In the genomic region with DNA sequence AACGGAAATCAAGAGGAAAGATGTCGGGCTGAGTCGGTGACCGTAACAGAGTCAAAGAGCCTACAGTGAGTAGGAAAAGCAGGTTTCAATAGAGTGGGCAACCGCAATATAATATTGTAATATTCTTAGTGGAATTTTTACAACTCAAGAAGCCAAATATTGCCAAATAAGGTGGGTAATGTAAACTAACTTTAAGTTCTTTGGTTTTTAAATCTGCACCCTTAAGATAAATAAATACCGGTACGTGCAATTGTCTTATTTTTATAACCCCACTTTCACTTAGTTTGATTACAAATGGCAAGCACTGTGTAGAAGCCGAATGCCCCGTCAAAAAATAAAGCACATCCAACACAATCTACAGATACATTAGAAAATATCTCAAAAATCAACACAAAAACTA, we compare ENCODE assay signal across 1 fruit fly cellular context.
TF ChIP-seq lines count a peak whose summit lies in the region.

No protein-coding gene starts in this region.

TF ChIP-seq in whole organism, embryonic, 481 proteins besides CTCF, POLR2A, EP300 and RAD21 (continued from another document and continues in another):
- no peak for TF ChIP-seq zfh1 (GFP tag; IDR thresholded peaks at IDR 0.05; lab: Robert Waterston, UW)
- TF ChIP-seq Hand (GFP tag; optimal IDR thresholded peaks at IDR 0.05; lab: Kevin White, UChicago) = no peak
- no peak for TF ChIP-seq ac (GFP tag; optimal IDR thresholded peaks at IDR 0.05; lab: Kevin White, UChicago)
- no peak for TF ChIP-seq btn (GFP tag; optimal IDR thresholded peaks at IDR 0.05; lab: Kevin White, UChicago)
- TF ChIP-seq CG15696 (tag; optimal IDR thresholded peaks at IDR 0.05; lab: Kevin White, UChicago) = no peak
- no peak for TF ChIP-seq inv (GFP tag; IDR thresholded peaks at IDR 0.05; lab: Robert Waterston, UW; ENCODE audit: partially characterized antibody)
- TF ChIP-seq ash1 (GFP tag; optimal IDR thresholded peaks at IDR 0.05; lab: Kevin White, UChicago) = no peak
- no peak for TF ChIP-seq Nf-YC (tag; optimal IDR thresholded peaks at IDR 0.05; lab: Kevin White, UChicago)
- TF ChIP-seq CG16813 (GFP tag; IDR thresholded peaks at IDR 0.05; lab: Robert Waterston, UW; ENCODE audit: partially characterized antibody) = no peak
- no peak for TF ChIP-seq mld (GFP tag; IDR thresholded peaks at IDR 0.05; lab: Robert Waterston, UW; ENCODE audit: partially characterized antibody)
- TF ChIP-seq Hsf (GFP tag; optimal IDR thresholded peaks at IDR 0.05; lab: Kevin White, UChicago) = no peak
- no peak for TF ChIP-seq CG1602 (GFP tag; optimal IDR thresholded peaks at IDR 0.05; lab: Kevin White, UChicago)
- no peak for TF ChIP-seq Gsc (GFP tag; IDR thresholded peaks at IDR 0.05; lab: Robert Waterston, UW)
- TF ChIP-seq CG15479 (GFP tag; optimal IDR thresholded peaks at IDR 0.05; lab: Kevin White, UChicago) = no peak
- no peak for TF ChIP-seq Vsx1 (GFP tag; optimal IDR thresholded peaks at IDR 0.05; lab: Kevin White, UChicago)
- TF ChIP-seq trem (tag; optimal IDR thresholded peaks at IDR 0.05; lab: Kevin White, UChicago) = no peak
- no peak for TF ChIP-seq Antp (GFP tag; optimal IDR thresholded peaks at IDR 0.05; lab: Kevin White, UChicago)
- no peak for TF ChIP-seq Neu2 (GFP tag; optimal IDR thresholded peaks at IDR 0.05; lab: Kevin White, UChicago; ENCODE audit: borderline replicate concordance)
- TF ChIP-seq ranshi (GFP tag; IDR thresholded peaks at IDR 0.05; lab: Robert Waterston, UW) = peak; percentile 30; the same call in 1 of the 2 replicates
- no peak for TF ChIP-seq CG18262 (tag; optimal IDR thresholded peaks at IDR 0.05; lab: Kevin White, UChicago)
- no peak for TF ChIP-seq crp (GFP tag; optimal IDR thresholded peaks at IDR 0.05; lab: Kevin White, UChicago)
- TF ChIP-seq maf-S (GFP tag; optimal IDR thresholded peaks at IDR 0.05; lab: Kevin White, UChicago) = no peak
- TF ChIP-seq tna (GFP tag; IDR thresholded peaks at IDR 0.05; lab: Robert Waterston, UW; ENCODE audit: partially characterized antibody) = no peak
- no peak for TF ChIP-seq CG8478 (optimal IDR thresholded peaks at IDR 0.05; lab: Kevin White, UChicago)
- no peak for TF ChIP-seq CG3726 (GFP tag; IDR thresholded peaks at IDR 0.05; lab: Robert Waterston, UW)
- TF ChIP-seq CG7786 (GFP tag; optimal IDR thresholded peaks at IDR 0.05; lab: Kevin White, UChicago) = no peak
- TF ChIP-seq CG2120 (GFP tag; optimal IDR thresholded peaks at IDR 0.05; lab: Kevin White, UChicago) = no peak
- no peak for TF ChIP-seq gsb-n (tag; optimal IDR thresholded peaks at IDR 0.05; lab: Kevin White, UChicago)
- no peak for TF ChIP-seq vvl (GFP tag; IDR thresholded peaks at IDR 0.05; lab: Robert Waterston, UW)
- no peak for TF ChIP-seq Fer2 (tag; optimal IDR thresholded peaks at IDR 0.05; lab: Kevin White, UChicago)
- no peak for TF ChIP-seq CG11456 (GFP tag; IDR thresholded peaks at IDR 0.05; lab: Robert Waterston, UW)
- no peak for TF ChIP-seq CG12744 (GFP tag; optimal IDR thresholded peaks at IDR 0.05; lab: Kevin White, UChicago)
- no peak for TF ChIP-seq Bdp1 (GFP tag; optimal IDR thresholded peaks at IDR 0.05; lab: Kevin White, UChicago)
- no peak for TF ChIP-seq cad (GFP tag; optimal IDR thresholded peaks at IDR 0.05; lab: Kevin White, UChicago)
- no peak for TF ChIP-seq bowl (GFP tag; IDR thresholded peaks at IDR 0.05; lab: Robert Waterston, UW)
- peak; percentile 4; the same call in 1 of the 2 replicates for TF ChIP-seq sens-2 (GFP tag; IDR thresholded peaks at IDR 0.05; lab: Robert Waterston, UW)
- peak; percentile 51 for TF ChIP-seq slbo (GFP tag; IDR thresholded peaks at IDR 0.05; lab: Robert Waterston, UW)
- no peak for TF ChIP-seq CG13424 (tag; optimal IDR thresholded peaks at IDR 0.05; lab: Kevin White, UChicago)
- no peak for TF ChIP-seq CG15601 (tag; optimal IDR thresholded peaks at IDR 0.05; lab: Kevin White, UChicago)
- TF ChIP-seq dmrt99B (tag; optimal IDR thresholded peaks at IDR 0.05; lab: Kevin White, UChicago) = peak; percentile 56
- TF ChIP-seq Ada2b (GFP tag; IDR thresholded peaks at IDR 0.05; lab: Robert Waterston, UW) = peak; percentile 33; the same call in 1 of the 2 replicates
- no peak for TF ChIP-seq CG7963 (GFP tag; IDR thresholded peaks at IDR 0.05; lab: Robert Waterston, UW; ENCODE audit: partially characterized antibody)
- no peak for TF ChIP-seq CG9609 (GFP tag; optimal IDR thresholded peaks at IDR 0.05; lab: Kevin White, UChicago)
- no peak for TF ChIP-seq tx (GFP tag; optimal IDR thresholded peaks at IDR 0.05; lab: Kevin White, UChicago)
- no peak for TF ChIP-seq CG10209 (GFP tag; optimal IDR thresholded peaks at IDR 0.05; lab: Kevin White, UChicago)
- no peak for TF ChIP-seq gsb (GFP tag; IDR thresholded peaks at IDR 0.05; lab: Robert Waterston, UW)
- TF ChIP-seq HmgZ (tag; optimal IDR thresholded peaks at IDR 0.05; lab: Kevin White, UChicago) = peak; percentile 14
- TF ChIP-seq al (GFP tag; IDR thresholded peaks at IDR 0.05; lab: Robert Waterston, UW) = no peak; the same call in 1 of the 2 replicates
- no peak for TF ChIP-seq Atf-2 (GFP tag; optimal IDR thresholded peaks at IDR 0.05; lab: Kevin White, UChicago)
- TF ChIP-seq unpg (GFP tag; optimal IDR thresholded peaks at IDR 0.05; lab: Kevin White, UChicago) = peak; percentile 22
- no peak for TF ChIP-seq aop (GFP tag; IDR thresholded peaks at IDR 0.05; lab: Robert Waterston, UW)
- TF ChIP-seq CG9932 (GFP tag; IDR thresholded peaks at IDR 0.05; lab: Robert Waterston, UW) = peak; percentile 56; the same call in 1 of the 2 replicates
- TF ChIP-seq corto (GFP tag; optimal IDR thresholded peaks at IDR 0.05; lab: Kevin White, UChicago) = no peak
- no peak for TF ChIP-seq CG34224 (GFP tag; IDR thresholded peaks at IDR 0.05; lab: Robert Waterston, UW; ENCODE audit: partially characterized antibody)
- TF ChIP-seq da (GFP tag; optimal IDR thresholded peaks at IDR 0.05; lab: Kevin White, UChicago) = no peak
- no peak for TF ChIP-seq CG17829 (tag; optimal IDR thresholded peaks at IDR 0.05; lab: Kevin White, UChicago)
- TF ChIP-seq CG31224 (GFP tag; IDR thresholded peaks at IDR 0.05; lab: Robert Waterston, UW) = no peak
- TF ChIP-seq CG33213 (GFP tag; optimal IDR thresholded peaks at IDR 0.05; lab: Kevin White, UChicago) = no peak
- TF ChIP-seq otp (GFP tag; IDR thresholded peaks at IDR 0.05; lab: Robert Waterston, UW) = peak; percentile 7; the same call in 1 of the 3 replicates
- TF ChIP-seq chm (GFP tag; IDR thresholded peaks at IDR 0.05; lab: Robert Waterston, UW) = no peak; the same call in 1 of the 2 replicates
- no peak for TF ChIP-seq CG11723 (GFP tag; optimal IDR thresholded peaks at IDR 0.05; lab: Kevin White, UChicago)
- no peak for TF ChIP-seq CG4820 (GFP tag; optimal IDR thresholded peaks at IDR 0.05; lab: Kevin White, UChicago)
- no peak for TF ChIP-seq C15 (GFP tag; IDR thresholded peaks at IDR 0.05; lab: Robert Waterston, UW)
- no peak for TF ChIP-seq sc (optimal IDR thresholded peaks at IDR 0.05; lab: Kevin White, UChicago)
- no peak for TF ChIP-seq sc (GFP tag; optimal IDR thresholded peaks at IDR 0.05; lab: Kevin White, UChicago)
- TF ChIP-seq Rfx (GFP tag; IDR thresholded peaks at IDR 0.05; lab: Robert Waterston, UW) = peak; percentile 14
- TF ChIP-seq Med (GFP tag; lab: Kevin White, UChicago) = peak; percentile 51
- TF ChIP-seq CG17568 (GFP tag; optimal IDR thresholded peaks at IDR 0.05; lab: Kevin White, UChicago) = no peak
- TF ChIP-seq CG2129 (GFP tag; IDR thresholded peaks at IDR 0.05; lab: Robert Waterston, UW; ENCODE audit: partially characterized antibody) = no peak
- no peak for TF ChIP-seq kay (GFP tag; optimal IDR thresholded peaks at IDR 0.05; lab: Kevin White, UChicago)
- TF ChIP-seq Meics (GFP tag; optimal IDR thresholded peaks at IDR 0.05; lab: Kevin White, UChicago) = no peak
- TF ChIP-seq ara (GFP tag; IDR thresholded peaks at IDR 0.05; lab: Robert Waterston, UW) = no peak
- peak; percentile 58 for TF ChIP-seq CG17328 (GFP tag; IDR thresholded peaks at IDR 0.05; lab: Robert Waterston, UW)
- TF ChIP-seq her (GFP tag; optimal IDR thresholded peaks at IDR 0.05; lab: Kevin White, UChicago) = no peak
- TF ChIP-seq cas (GFP tag; IDR thresholded peaks at IDR 0.05; lab: Robert Waterston, UW) = no peak
- no peak for TF ChIP-seq tll (GFP tag; optimal IDR thresholded peaks at IDR 0.05; lab: Kevin White, UChicago)
- TF ChIP-seq Dfd (GFP tag; optimal IDR thresholded peaks at IDR 0.05; lab: Kevin White, UChicago) = no peak
- TF ChIP-seq Ssrp (tag; optimal IDR thresholded peaks at IDR 0.05; lab: Kevin White, UChicago) = no peak
- no peak for TF ChIP-seq gcm2 (GFP tag; optimal IDR thresholded peaks at IDR 0.05; lab: Kevin White, UChicago)
- TF ChIP-seq Max (GFP tag; optimal IDR thresholded peaks at IDR 0.05; lab: Kevin White, UChicago) = no peak
- no peak for TF ChIP-seq h (optimal IDR thresholded peaks at IDR 0.05; lab: Kevin White, UChicago)
- no peak for TF ChIP-seq fu2 (GFP tag; optimal IDR thresholded peaks at IDR 0.05; lab: Kevin White, UChicago)
- TF ChIP-seq CG15073 (GFP tag; optimal IDR thresholded peaks at IDR 0.05; lab: Kevin White, UChicago) = no peak
- TF ChIP-seq BtbVII (GFP tag; optimal IDR thresholded peaks at IDR 0.05; lab: Kevin White, UChicago) = no peak
- no peak for TF ChIP-seq prd (optimal IDR thresholded peaks at IDR 0.05; lab: Kevin White, UChicago)
- peak; percentile 76 for TF ChIP-seq prd (GFP tag; IDR thresholded peaks at IDR 0.05; lab: Robert Waterston, UW)
- TF ChIP-seq CG5245 (GFP tag; optimal IDR thresholded peaks at IDR 0.05; lab: Kevin White, UChicago) = no peak
- no peak for TF ChIP-seq CG17186 (GFP tag; optimal IDR thresholded peaks at IDR 0.05; lab: Kevin White, UChicago)
- TF ChIP-seq CG12236 (GFP tag; optimal IDR thresholded peaks at IDR 0.05; lab: Kevin White, UChicago) = no peak
- no peak for TF ChIP-seq CG2199 (GFP tag; IDR thresholded peaks at IDR 0.05; lab: Robert Waterston, UW)
- TF ChIP-seq ci (GFP tag; IDR thresholded peaks at IDR 0.05; lab: Robert Waterston, UW) = peak; percentile 32; the same call in 1 of the 3 replicates
- no peak for TF ChIP-seq so (GFP tag; IDR thresholded peaks at IDR 0.05; lab: Robert Waterston, UW)
- no peak for TF ChIP-seq CG13775 (GFP tag; optimal IDR thresholded peaks at IDR 0.05; lab: Kevin White, UChicago)
- TF ChIP-seq CG6689 (GFP tag; IDR thresholded peaks at IDR 0.05; lab: Robert Waterston, UW) = peak; percentile 45
- TF ChIP-seq Hey (tag; optimal IDR thresholded peaks at IDR 0.05; lab: Kevin White, UChicago) = no peak
- TF ChIP-seq CG10267 (tag; optimal IDR thresholded peaks at IDR 0.05; lab: Kevin White, UChicago) = no peak
- TF ChIP-seq D19A (tag; optimal IDR thresholded peaks at IDR 0.05; lab: Kevin White, UChicago) = no peak
- TF ChIP-seq Poxn (GFP tag; IDR thresholded peaks at IDR 0.05; lab: Robert Waterston, UW) = no peak
- no peak for TF ChIP-seq CG9727 (GFP tag; optimal IDR thresholded peaks at IDR 0.05; lab: Kevin White, UChicago)
- no peak for TF ChIP-seq gcm (GFP tag; optimal IDR thresholded peaks at IDR 0.05; lab: Kevin White, UChicago)
- TF ChIP-seq Fer1 (GFP tag; optimal IDR thresholded peaks at IDR 0.05; lab: Kevin White, UChicago) = no peak
- peak; percentile 12 for TF ChIP-seq sd (tag; optimal IDR thresholded peaks at IDR 0.05; lab: Kevin White, UChicago)
- no peak for TF ChIP-seq vfl (GFP tag; optimal IDR thresholded peaks at IDR 0.05; lab: Kevin White, UChicago)
- no peak for TF ChIP-seq CG31365 (tag; optimal IDR thresholded peaks at IDR 0.05; lab: Kevin White, UChicago)
- peak; percentile 57 for TF ChIP-seq Blimp-1 (GFP tag; optimal IDR thresholded peaks at IDR 0.05; lab: Kevin White, UChicago)
- no peak for TF ChIP-seq br (optimal IDR thresholded peaks at IDR 0.05; lab: Kevin White, UChicago)
- TF ChIP-seq ken (GFP tag; IDR thresholded peaks at IDR 0.05; lab: Robert Waterston, UW) = no peak
- TF ChIP-seq CG2202 (tag; optimal IDR thresholded peaks at IDR 0.05; lab: Kevin White, UChicago) = no peak
- TF ChIP-seq usp (GFP tag; optimal IDR thresholded peaks at IDR 0.05; lab: Kevin White, UChicago) = no peak
- TF ChIP-seq CG2678 (tag; optimal IDR thresholded peaks at IDR 0.05; lab: Kevin White, UChicago) = peak; percentile 58
- no peak for TF ChIP-seq CG13624 (GFP tag; optimal IDR thresholded peaks at IDR 0.05; lab: Kevin White, UChicago)
- TF ChIP-seq Dref (GFP tag; IDR thresholded peaks at IDR 0.05; lab: Robert Waterston, UW) = no peak
- TF ChIP-seq insv (GFP tag; optimal IDR thresholded peaks at IDR 0.05; lab: Kevin White, UChicago) = no peak
- no peak for TF ChIP-seq nerfin-2 (GFP tag; IDR thresholded peaks at IDR 0.05; lab: Robert Waterston, UW; ENCODE audit: partially characterized antibody)
- no peak for TF ChIP-seq CG4854 (GFP tag; optimal IDR thresholded peaks at IDR 0.05; lab: Kevin White, UChicago)
- peak; percentile 39; the same call in 1 of the 3 replicates for TF ChIP-seq Dbx (GFP tag; IDR thresholded peaks at IDR 0.05; lab: Robert Waterston, UW)
- TF ChIP-seq ATbp (GFP tag; optimal IDR thresholded peaks at IDR 0.05; lab: Kevin White, UChicago) = no peak
- TF ChIP-seq CoRest (tag; optimal IDR thresholded peaks at IDR 0.05; lab: Kevin White, UChicago) = no peak
- TF ChIP-seq Pdp1 (GFP tag; optimal IDR thresholded peaks at IDR 0.05; lab: Kevin White, UChicago) = no peak
- TF ChIP-seq CG11695 (GFP tag; IDR thresholded peaks at IDR 0.05; lab: Robert Waterston, UW) = 0 out of 3 replicates have a peak, but pooled peaks have one; percentile 7
- no peak for TF ChIP-seq p53 (GFP tag; optimal IDR thresholded peaks at IDR 0.05; lab: Kevin White, UChicago)
- peak in 1 of 2 experiments; percentile 32 for TF ChIP-seq chif (GFP tag; optimal IDR thresholded peaks at IDR 0.05; lab: Kevin White, UChicago)
- no peak for TF ChIP-seq lilli (GFP tag; optimal IDR thresholded peaks at IDR 0.05; lab: Kevin White, UChicago)
- no peak for TF ChIP-seq bbx (GFP tag; IDR thresholded peaks at IDR 0.05; lab: Robert Waterston, UW; ENCODE audit: partially characterized antibody)
- no peak for TF ChIP-seq pzg (GFP tag; optimal IDR thresholded peaks at IDR 0.05; lab: Kevin White, UChicago)
- peak; percentile 39; the same call in 1 of the 2 replicates for TF ChIP-seq ssp (GFP tag; IDR thresholded peaks at IDR 0.05; lab: Robert Waterston, UW)
- TF ChIP-seq Hr3 (GFP tag; optimal IDR thresholded peaks at IDR 0.05; lab: Kevin White, UChicago) = no peak
- no peak for TF ChIP-seq CG7928 (GFP tag; optimal IDR thresholded peaks at IDR 0.05; lab: Kevin White, UChicago)
- no peak for TF ChIP-seq Dll (GFP tag; IDR thresholded peaks at IDR 0.05; lab: Robert Waterston, UW; ENCODE audit: partially characterized antibody)
- no peak for TF ChIP-seq Kr (GFP tag; optimal IDR thresholded peaks at IDR 0.05; lab: Kevin White, UChicago)
- no peak for TF ChIP-seq E2f2 (GFP tag; IDR thresholded peaks at IDR 0.05; lab: Robert Waterston, UW)
- TF ChIP-seq pb (GFP tag; optimal IDR thresholded peaks at IDR 0.05; lab: Kevin White, UChicago) = no peak
